Worm (Caenorhabditis elegans): ENCODE data around the gene rbd-1.

The rbd-1 gene

DNA sequence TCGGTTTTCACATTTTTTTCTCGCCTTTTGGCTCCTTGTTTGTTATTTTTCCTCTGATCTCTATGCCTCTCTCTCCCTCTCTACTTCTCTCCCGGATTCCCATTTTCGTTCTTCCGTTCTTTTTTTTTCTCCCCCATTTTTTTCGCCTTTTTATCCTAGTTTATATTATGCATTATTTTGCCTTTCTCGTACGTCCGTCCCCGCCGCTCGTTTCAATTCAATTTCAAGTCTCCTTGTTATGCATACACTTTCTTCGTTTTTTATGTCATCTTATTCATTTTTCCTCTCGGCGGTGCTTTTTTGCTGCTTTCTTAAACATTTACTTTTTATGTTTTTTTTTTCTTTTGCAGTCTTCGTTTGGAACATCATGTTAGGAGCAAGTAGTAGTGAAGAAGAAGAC is 48.7 kb downstream of the rbd-1 start, which contains the start of gene unc-31:
unc-31 (plus strand) TSS at position 349 of the 400 bp plus-strand sequence.
- TF ChIP-seq egl-27 (tag; optimal IDR thresholded peaks at IDR 0.05) (no peak), fkh-10 (GFP tag; optimal IDR thresholded peaks at IDR 0.05) (peak; percentile 63), ztf-11 (tag; optimal IDR thresholded peaks at IDR 0.05) (no peak)
